Worm (Caenorhabditis elegans) whole organism, mixed stage, embryonic: ENCODE data around the gene str-6.

Experiments used
- M03D4.4 ChIP-seq: sonication (generic microtip); optimal IDR thresholded peaks from 2 replicates; lab custom pipeline; 2017; ENCODE audit warnings: mild to moderate bottlenecking, missing genetic modification characterization, missing compliant biosample characterization
- blmp-1 ChIP-seq: fragments of 150-350 bp; optimal IDR thresholded peaks from 2 replicates; lab custom pipeline; 2014; ENCODE audit warnings: missing biosample characterization, missing genetic modification characterization
- ceh-43 ChIP-seq: fragments of 200-800 bp; sonication (Bioruptor generic); optimal IDR thresholded peaks from 2 replicates; lab custom pipeline; 2018; ENCODE audit warnings: mild to moderate bottlenecking, missing genetic modification characterization, moderate library complexity, missing compliant biosample characterization
- elt-1 ChIP-seq: sonication (generic microtip); optimal IDR thresholded peaks from 2 replicates; lab custom pipeline; 2017; ENCODE audit warnings: missing genetic modification characterization, mild to moderate bottlenecking, missing compliant biosample characterization, antibody characterized with exemption, moderate library complexity, borderline replicate concordance; ENCODE audit not compliant: insufficient read depth
- elt-3 ChIP-seq: fragments of 150-350 bp; optimal IDR thresholded peaks from 2 replicates; lab custom pipeline; 2014; ENCODE audit warnings: missing biosample characterization, missing genetic modification characterization
- ham-2 ChIP-seq: fragments of 200-800 bp; sonication (Bioruptor generic); optimal IDR thresholded peaks from 2 replicates; lab custom pipeline; 2018; ENCODE audit warnings: mild to moderate bottlenecking, missing genetic modification characterization, missing compliant biosample characterization
- mep-1 ChIP-seq: fragments of 150-350 bp; optimal IDR thresholded peaks from 2 replicates; lab custom pipeline; 2017; ENCODE audit warnings: missing biosample characterization, missing genetic modification reagents, missing genetic modification characterization, inconsistent platforms
- sem-2 ChIP-seq: fragments of 200-800 bp; sonication (Bioruptor generic); optimal IDR thresholded peaks from 2 replicates; lab custom pipeline; 2018; ENCODE audit warnings: mild to moderate bottlenecking, missing genetic modification characterization, missing compliant biosample characterization
- snpc-4 ChIP-seq: fragments of 150-350 bp; optimal IDR thresholded peaks from 2 replicates; lab custom pipeline; 2014; ENCODE audit warnings: missing biosample characterization, missing genetic modification characterization
- tbx-8 ChIP-seq: fragments of 200-800 bp; sonication (Bioruptor generic); optimal IDR thresholded peaks from 2 replicates; lab custom pipeline; 2018; ENCODE audit warnings: mild to moderate bottlenecking, missing genetic modification characterization, moderate library complexity, missing compliant biosample characterization
- unc-62 ChIP-seq: fragments of 150-350 bp; optimal IDR thresholded peaks from 2 replicates; lab custom pipeline; 2014; ENCODE audit warnings: missing biosample characterization, missing genetic modification reagents, missing genetic modification characterization
- ztf-11 ChIP-seq: fragments of 150-350 bp; optimal IDR thresholded peaks from 2 replicates; lab custom pipeline; 2014; ENCODE audit warnings: missing biosample characterization, missing genetic modification characterization

- TF ChIP-seq mep-1 (tag; lab: Kevin White, UChicago), result no peak
- TF ChIP-seq snpc-4 (tag; lab: Kevin White, UChicago), result no peak
- TF ChIP-seq unc-62 (GFP tag; lab: Kevin White, UChicago), result no peak
- TF ChIP-seq M03D4.4 (tag; lab: Kevin White, UChicago), result no peak
- no peak for TF ChIP-seq elt-1 (tag; lab: Kevin White, UChicago)
- no peak for TF ChIP-seq tbx-8 (GFP tag; lab: Kevin White, UChicago)
- no peak for TF ChIP-seq elt-3 (tag; lab: Kevin White, UChicago)
- no peak for TF ChIP-seq sem-2
- TF ChIP-seq ceh-43 (GFP tag; lab: Kevin White, UChicago), result no peak
- no peak for TF ChIP-seq ham-2 (GFP tag; lab: Kevin White, UChicago)
- no peak for TF ChIP-seq ztf-11 (tag; lab: Kevin White, UChicago)
- TF ChIP-seq blmp-1 (tag; lab: Kevin White, UChicago), result no peak
These were observed 42.0 kb downstream of the str-6 start for ce11 chrV:15707982-15708381.
